Fruit fly (Drosophila melanogaster): Measurements from ENCODE around the gene CG42809.

CG42809 gene

dm6 chr2L:13458991-13459731 is 1.9 kb downstream of the CG42809 start, which contains the start of gene CG42810:
Gene CG42810 (plus strand): TSS chr2L:13459681.
- TF ChIP-seq Eip78C (GFP tag) (no peak), topi (GFP tag; optimal IDR thresholded peaks at IDR 0.05) (no peak), Smox (GFP tag; optimal IDR thresholded peaks at IDR 0.05) (no peak), dac (GFP tag; optimal IDR thresholded peaks at IDR 0.05) (no peak), fd85E (GFP tag; optimal IDR thresholded peaks at IDR 0.05) (no peak), vri (GFP tag; optimal IDR thresholded peaks at IDR 0.05) (no peak), Eip75B (GFP tag; optimal IDR thresholded peaks at IDR 0.05) (no peak), CG10669 (GFP tag; optimal IDR thresholded peaks at IDR 0.05) (no peak), CG8119 (GFP tag; IDR thresholded peaks at IDR 0.05) (no peak)

- TF ChIP-seq topi (GFP tag; optimal IDR thresholded peaks at IDR 0.05) (peak; percentile 54), CG10669 (GFP tag; optimal IDR thresholded peaks at IDR 0.05) (peak; percentile 57), Sox14 (GFP tag; optimal IDR thresholded peaks at IDR 0.05) (peak; percentile 30), Hr4 (GFP tag; optimal IDR thresholded peaks at IDR 0.05) (peak; percentile 53), CG32006 (GFP tag; optimal IDR thresholded peaks at IDR 0.05) (peak; percentile 61), CG15336 (GFP tag; IDR thresholded peaks at IDR 0.05) (no peak), Eip93F (GFP tag; optimal IDR thresholded peaks at IDR 0.05) (no peak), CG6808 (GFP tag; optimal IDR thresholded peaks at IDR 0.05) (peak; percentile 49), CG4318 (GFP tag; optimal IDR thresholded peaks at IDR 0.05) (peak; percentile 20), cyc (GFP tag; optimal IDR thresholded peaks at IDR 0.05) (peak; percentile 42), fkh (GFP tag; optimal IDR thresholded peaks at IDR 0.05) (no peak), Ets96B (tag; optimal IDR thresholded peaks at IDR 0.05) (peak; percentile 55), CG11902 (GFP tag; optimal IDR thresholded peaks at IDR 0.05) (peak; percentile 18), Eip78C (GFP tag) (peak; percentile 85), eg (GFP tag; IDR thresholded peaks at IDR 0.05) (no peak), CG7368 (GFP tag; optimal IDR thresholded peaks at IDR 0.05) (no peak), vri (GFP tag; optimal IDR thresholded peaks at IDR 0.05) (no peak), CG31627 (GFP tag; optimal IDR thresholded peaks at IDR 0.05) (peak; percentile 19), Eip75B (GFP tag; optimal IDR thresholded peaks at IDR 0.05) (peak; percentile 49), Met (GFP tag; optimal IDR thresholded peaks at IDR 0.05) (peak; percentile 36), fd85E (GFP tag; optimal IDR thresholded peaks at IDR 0.05) (no peak), CG3919 (GFP tag; optimal IDR thresholded peaks at IDR 0.05) (peak; percentile 45), CG6163 (GFP tag; IDR thresholded peaks at IDR 0.05) (no peak), dac (GFP tag; optimal IDR thresholded peaks at IDR 0.05) (no peak), CG1621 (tag; optimal IDR thresholded peaks at IDR 0.05) (no peak), esn (GFP tag; optimal IDR thresholded peaks at IDR 0.05) (no peak), Lpt (GFP tag; optimal IDR thresholded peaks at IDR 0.05) (no peak), CG6854 (GFP tag; optimal IDR thresholded peaks at IDR 0.05) (no peak), Smox (GFP tag; optimal IDR thresholded peaks at IDR 0.05) (peak; percentile 29), fd59A (GFP tag; optimal IDR thresholded peaks at IDR 0.05) (no peak), ss (GFP tag; optimal IDR thresholded peaks at IDR 0.05) (peak in 1 of 2 experiments; percentile 57), dsx (GFP tag; optimal IDR thresholded peaks at IDR 0.05; ENCODE audit: poor library complexity, severe bottlenecking) (peak; percentile 49), CG8632 (GFP tag; optimal IDR thresholded peaks at IDR 0.05) (peak; percentile 3), Hr39 (GFP tag; optimal IDR thresholded peaks at IDR 0.05) (peak; percentile 38), acj6 (GFP tag; optimal IDR thresholded peaks at IDR 0.05) (peak; percentile 49), Sox15 (GFP tag; optimal IDR thresholded peaks at IDR 0.05) (peak; percentile 13), CG6276 (GFP tag; optimal IDR thresholded peaks at IDR 0.05) (peak; percentile 26), OdsH (GFP tag; optimal IDR thresholded peaks at IDR 0.05) (peak; percentile 48), lz (GFP tag; optimal IDR thresholded peaks at IDR 0.05) (peak; percentile 41), Ets21C (GFP tag; optimal IDR thresholded peaks at IDR 0.05) (no peak), CG8319 (GFP tag; optimal IDR thresholded peaks at IDR 0.05) (no peak), CG34406 (GFP tag; optimal IDR thresholded peaks at IDR 0.05) (peak; percentile 24), CG10631 (GFP tag; optimal IDR thresholded peaks at IDR 0.05) (peak; percentile 38), CG6792 (GFP tag; optimal IDR thresholded peaks at IDR 0.05) (peak; percentile 22)
These were observed 3.9 kb downstream of the CG42809 start, which contains the start of gene CG46308 for dm6 chr2L:13460911-13461866. Gene CG46308 (plus strand): TSS chr2L:13461774.
